Worm (Caenorhabditis elegans) whole organism, early embryonic: ENCODE measurements around the gene abce-1.

ENCODE experiments used
- B0310.2 ChIP-seq: sonication (generic microtip); optimal IDR thresholded peaks from 2 replicates; lab custom pipeline; 2016; ENCODE audit warnings: mild to moderate bottlenecking, missing genetic modification characterization, missing compliant biosample characterization
- F13C5.2 ChIP-seq: sonication (generic microtip); optimal IDR thresholded peaks from 2 replicates; lab custom pipeline; 2017; ENCODE audit warnings: mild to moderate bottlenecking, missing genetic modification characterization, inconsistent platforms, missing compliant biosample characterization
- aly-1 ChIP-seq: sonication (generic microtip); optimal IDR thresholded peaks from 2 replicates; lab custom pipeline; 2016; ENCODE audit warnings: missing genetic modification characterization, missing compliant biosample characterization
- ama-1 ChIP-seq: fragments of 150-350 bp; optimal IDR thresholded peaks from 2 replicates; lab custom pipeline; 2014
- ceh-13 ChIP-seq: fragments of 200-800 bp; sonication (Bioruptor generic); optimal IDR thresholded peaks from 2 replicates; lab custom pipeline; 2018; ENCODE audit warnings: mild to moderate bottlenecking, missing genetic modification characterization, missing compliant biosample characterization
- ceh-36 ChIP-seq: sonication (generic microtip); optimal IDR thresholded peaks from 2 replicates; lab custom pipeline; 2016; ENCODE audit warnings: missing genetic modification characterization, inconsistent platforms, missing compliant biosample characterization
- ets-7 ChIP-seq: sonication (generic microtip); optimal IDR thresholded peaks from 2 replicates; lab custom pipeline; 2016; ENCODE audit warnings: missing genotype, missing genetic modification characterization, missing compliant biosample characterization
- flt-1 ChIP-seq: fragments of 200-800 bp; sonication (Bioruptor generic); IDR thresholded peaks from 2 replicates; pipeline ENCODE4 v1.3.6; 2022; ENCODE audit warnings: missing genetic modification characterization, missing compliant biosample characterization
- hmbx-1 ChIP-seq: sonication (generic microtip); optimal IDR thresholded peaks from 2 replicates; lab custom pipeline; 2016; ENCODE audit warnings: mild to moderate bottlenecking, missing genetic modification characterization, missing compliant biosample characterization
- hmg-4 ChIP-seq: fragments of 200-800 bp; sonication (Bioruptor generic); optimal IDR thresholded peaks from 2 replicates; lab custom pipeline; 2018; ENCODE audit warnings: mild to moderate bottlenecking, missing genetic modification characterization, missing compliant biosample characterization
- hnd-1 ChIP-seq: sonication (generic microtip); optimal IDR thresholded peaks from 2 replicates; lab custom pipeline; 2016; ENCODE audit warnings: missing genetic modification characterization, missing compliant biosample characterization
- pes-1 ChIP-seq: fragments of 200-800 bp; sonication (Bioruptor generic); IDR thresholded peaks from 2 replicates; pipeline ENCODE4 v1.3.6; 2022; ENCODE audit warnings: missing genetic modification reagents, missing genetic modification characterization, missing compliant biosample characterization
- scrt-1 ChIP-seq: fragments of 200-800 bp; sonication (Bioruptor generic); IDR thresholded peaks from 2 replicates; pipeline ENCODE4 v1.3.6; 2022; ENCODE audit warnings: missing genetic modification characterization, missing compliant biosample characterization
- sea-1 ChIP-seq: fragments of 200-800 bp; sonication (Bioruptor generic); conservative IDR thresholded peaks from 2 replicates; pipeline ENCODE4 v1.3.6; 2022; ENCODE audit warnings: missing genetic modification characterization, missing compliant biosample characterization
- tbx-11 ChIP-seq: fragments of 200-800 bp; sonication (Bioruptor generic); IDR thresholded peaks from 2 replicates; pipeline ENCODE4 v1.3.6; 2022; ENCODE audit warnings: missing genetic modification characterization, missing compliant biosample characterization
- tbx-37 ChIP-seq: fragments of 200-800 bp; sonication (Bioruptor generic); conservative IDR thresholded peaks from 2 replicates; pipeline ENCODE4 v1.3.6; 2022; ENCODE audit warnings: missing genetic modification reagents, missing genetic modification characterization, missing compliant biosample characterization
- tra-4 ChIP-seq: sonication (generic microtip); optimal IDR thresholded peaks from 2 replicates; lab custom pipeline; 2017; ENCODE audit warnings: missing genetic modification characterization, missing compliant biosample characterization

abce-1 gene

ce11 chrIII:13153517-13153916 lies at the start of gene abce-1:
abce-1 (plus strand) TSS chrIII:13153817.
- TF ChIP-seq ets-7 (tag; lab: Kevin White, UChicago) (no peak), tbx-11 (no peak), tbx-37 (GFP tag; lab: Robert Waterston, UW) (no peak), ceh-13 (no peak), hmg-4 (GFP tag; lab: Kevin White, UChicago) (no peak), hmbx-1 (tag; lab: Kevin White, UChicago) (no peak), scrt-1 (GFP tag; lab: Robert Waterston, UW) (no peak), pes-1 (GFP tag; lab: Robert Waterston, UW) (no peak), F13C5.2 (tag; lab: Kevin White, UChicago) (no peak), ceh-36 (tag; lab: Kevin White, UChicago) (no peak), aly-1 (no peak), flt-1 (no peak), hnd-1 (tag; lab: Kevin White, UChicago) (no peak)

- TF ChIP-seq F13C5.2 (tag; lab: Kevin White, UChicago) (no peak), tbx-37 (GFP tag; lab: Robert Waterston, UW) (no peak), ceh-36 (tag; lab: Kevin White, UChicago) (no peak), flt-1 (no peak), ceh-13 (no peak), hnd-1 (tag; lab: Kevin White, UChicago) (no peak), tbx-11 (no peak), aly-1 (no peak), ets-7 (tag; lab: Kevin White, UChicago) (no peak), sea-1 (GFP tag; lab: Robert Waterston, UW) (no peak), pes-1 (GFP tag; lab: Robert Waterston, UW) (no peak)
Observed at ce11 chrIII:13103980-13104379, 49.6 kb upstream of the abce-1 start.

ce11 chrIII:13104410-13104809 lies 49.2 kb upstream of the abce-1 start:
- TF ChIP-seq tbx-11 (no peak), ceh-13 (no peak), tbx-37 (GFP tag; lab: Robert Waterston, UW) (no peak), ets-7 (tag; lab: Kevin White, UChicago) (no peak), sea-1 (GFP tag; lab: Robert Waterston, UW) (no peak), hnd-1 (tag; lab: Kevin White, UChicago) (no peak), hmbx-1 (tag; lab: Kevin White, UChicago) (no peak), ceh-36 (tag; lab: Kevin White, UChicago) (no peak), scrt-1 (GFP tag; lab: Robert Waterston, UW) (no peak), B0310.2 (tag; lab: Kevin White, UChicago) (no peak), hmg-4 (GFP tag; lab: Kevin White, UChicago) (no peak), tra-4 (tag; lab: Kevin White, UChicago) (no peak), pes-1 (GFP tag; lab: Robert Waterston, UW) (no peak), F13C5.2 (tag; lab: Kevin White, UChicago) (no peak), flt-1 (no peak), ama-1 (lab: Kevin White, UChicago) (no peak)

- no peak for TF ChIP-seq ceh-13
Observed at ce11 chrIII:13105497-13105896, 48.1 kb upstream of the abce-1 start.

- TF ChIP-seq tra-4 (tag; lab: Kevin White, UChicago) (no peak), ets-7 (tag; lab: Kevin White, UChicago) (no peak), pes-1 (GFP tag; lab: Robert Waterston, UW) (no peak), ceh-36 (tag; lab: Kevin White, UChicago) (no peak), tbx-11 (no peak), aly-1 (no peak), ama-1 (lab: Kevin White, UChicago) (no peak), flt-1 (no peak), tbx-37 (GFP tag; lab: Robert Waterston, UW) (no peak), hmbx-1 (tag; lab: Kevin White, UChicago) (no peak), hnd-1 (tag; lab: Kevin White, UChicago) (no peak), scrt-1 (GFP tag; lab: Robert Waterston, UW) (no peak), B0310.2 (tag; lab: Kevin White, UChicago) (no peak), sea-1 (GFP tag; lab: Robert Waterston, UW) (no peak), F13C5.2 (tag; lab: Kevin White, UChicago) (no peak), ceh-13 (no peak), hmg-4 (GFP tag; lab: Kevin White, UChicago) (no peak)
Observed at ce11 chrIII:13105911-13106310, 47.7 kb upstream of the abce-1 start.

ce11 chrIII:13107307-13107706 lies 46.3 kb upstream of the abce-1 start, which contains the start of gene dhhc-8:
dhhc-8 (plus strand) TSS chrIII:13107607.
- TF ChIP-seq sea-1 (GFP tag; lab: Robert Waterston, UW) = no peak
- no peak for TF ChIP-seq ceh-13
- TF ChIP-seq tbx-11 = no peak
- no peak for TF ChIP-seq B0310.2 (tag; lab: Kevin White, UChicago)
- TF ChIP-seq F13C5.2 (tag; lab: Kevin White, UChicago) = no peak
- TF ChIP-seq aly-1 = no peak
- no peak for TF ChIP-seq tra-4 (tag; lab: Kevin White, UChicago)
- no peak for TF ChIP-seq hmg-4 (GFP tag; lab: Kevin White, UChicago)

ce11 chrIII:13118460-13118859 lies 35.2 kb upstream of the abce-1 start:
- TF ChIP-seq tbx-11 (no peak), sea-1 (GFP tag; lab: Robert Waterston, UW) (no peak), tra-4 (tag; lab: Kevin White, UChicago) (no peak)

ce11 chrIII:13119520-13119919 lies 34.1 kb upstream of the abce-1 start, which contains the start of gene zig-8:
zig-8 (plus strand) TSS chrIII:13119820.
- TF ChIP-seq ama-1 (lab: Kevin White, UChicago) (no peak), F13C5.2 (tag; lab: Kevin White, UChicago) (no peak), ceh-36 (tag; lab: Kevin White, UChicago) (no peak), tra-4 (tag; lab: Kevin White, UChicago) (no peak), hnd-1 (tag; lab: Kevin White, UChicago) (no peak), sea-1 (GFP tag; lab: Robert Waterston, UW) (no peak), aly-1 (no peak), flt-1 (no peak), hmbx-1 (tag; lab: Kevin White, UChicago) (no peak), tbx-11 (no peak), ets-7 (tag; lab: Kevin White, UChicago) (no peak), tbx-37 (GFP tag; lab: Robert Waterston, UW) (no peak), ceh-13 (no peak), hmg-4 (GFP tag; lab: Kevin White, UChicago) (no peak), scrt-1 (GFP tag; lab: Robert Waterston, UW) (no peak), pes-1 (GFP tag; lab: Robert Waterston, UW) (no peak), B0310.2 (tag; lab: Kevin White, UChicago) (no peak)
